Worm (Caenorhabditis elegans) whole organism, late embryonic: ENCODE results near the gene cah-1.
"Not testable (repeated sequence)": the region's sequence is repeated elsewhere in the genome, so short reads cannot be mapped to it uniquely, and the experiment has no call there.

Experiments
- lin-11 ChIP-seq: fragments of 200-800 bp; sonication (Bioruptor generic); optimal IDR thresholded peaks from 2 replicates; lab custom pipeline; 2018; ENCODE audit warnings: mild to moderate bottlenecking, missing genetic modification characterization, missing compliant biosample characterization
- rnt-1 ChIP-seq: sonication (generic microtip); optimal IDR thresholded peaks from 2 replicates; lab custom pipeline; 2016; ENCODE audit warnings: missing genetic modification characterization, missing compliant biosample characterization

- not testable (repeated sequence) for TF ChIP-seq rnt-1 (tag; lab: Kevin White, UChicago); lin-11
These were observed 23.0 kb downstream of the cah-1 start, which contains the start of gene C45G9.4 for ce11 chrIII:5062406-5062805.
